Worm (Caenorhabditis elegans): ENCODE results near the gene zig-3.

Gene zig-3

ce11 chrX:7898131-7898530, 32.4 kb upstream of the zig-3 start:
- TF ChIP-seq T23F11.4 (GFP tag; optimal IDR thresholded peaks at IDR 0.05): no peak
- no peak for TF ChIP-seq ets-4 (tag; optimal IDR thresholded peaks at IDR 0.05)
- TF ChIP-seq sox-4 (tag; optimal IDR thresholded peaks at IDR 0.05): no peak
- TF ChIP-seq nhr-11 (tag; optimal IDR thresholded peaks at IDR 0.05): no peak
- TF ChIP-seq pqm-1 (tag; optimal IDR thresholded peaks at IDR 0.05): no peak
- TF ChIP-seq hlh-8 (tag; optimal IDR thresholded peaks at IDR 0.05): no peak
- no peak for TF ChIP-seq hlh-6 (tag; optimal IDR thresholded peaks at IDR 0.05)
- no peak for TF ChIP-seq mec-3 (tag; optimal IDR thresholded peaks at IDR 0.05; ENCODE audit: borderline replicate concordance)
- TF ChIP-seq elt-4 (tag; optimal IDR thresholded peaks at IDR 0.05): no peak
- TF ChIP-seq ceh-19 (GFP tag; optimal IDR thresholded peaks at IDR 0.05): no peak
- TF ChIP-seq lin-11 (tag; optimal IDR thresholded peaks at IDR 0.05): no peak
- TF ChIP-seq lim-6 (tag; optimal IDR thresholded peaks at IDR 0.05): no peak
- no peak for TF ChIP-seq zip-5 (tag; optimal IDR thresholded peaks at IDR 0.05)
- no peak for TF ChIP-seq gmeb-2 (tag; optimal IDR thresholded peaks at IDR 0.05)
- no peak for TF ChIP-seq sdc-2 (tag; optimal IDR thresholded peaks at IDR 0.05)
- TF ChIP-seq ama-1 (optimal IDR thresholded peaks at IDR 0.05): no peak
- TF ChIP-seq ceh-48 (tag; optimal IDR thresholded peaks at IDR 0.05): no peak

ce11 chrX:7900180-7900579, 30.4 kb upstream of the zig-3 start:
- TF ChIP-seq ets-4 (tag; optimal IDR thresholded peaks at IDR 0.05) (no peak), ceh-31 (tag; optimal IDR thresholded peaks at IDR 0.05) (no peak), zip-5 (tag; optimal IDR thresholded peaks at IDR 0.05) (no peak), hlh-6 (tag; optimal IDR thresholded peaks at IDR 0.05) (no peak), madf-2 (tag; optimal IDR thresholded peaks at IDR 0.05) (no peak), ztf-16 (tag; optimal IDR thresholded peaks at IDR 0.05) (no peak), lin-11 (tag; optimal IDR thresholded peaks at IDR 0.05) (no peak), unc-42 (tag; optimal IDR thresholded peaks at IDR 0.05) (no peak), ceh-34 (tag; optimal IDR thresholded peaks at IDR 0.05) (no peak), ama-1 (optimal IDR thresholded peaks at IDR 0.05) (no peak), unc-55 (GFP tag; optimal IDR thresholded peaks at IDR 0.05) (no peak)

- TF ChIP-seq elt-2 (tag; optimal IDR thresholded peaks at IDR 0.05) (peak; percentile 7), ahr-1 (tag; optimal IDR thresholded peaks at IDR 0.05) (no peak)
Measured at ce11 chrX:7901840-7902239, 28.7 kb upstream of the zig-3 start.

ce11 chrX:7902976-7903375, 27.6 kb upstream of the zig-3 start, which contains the start of gene C39D10.11:
C39D10.11 (plus strand) TSS chrX:7903276.
- TF ChIP-seq ets-4 (tag; optimal IDR thresholded peaks at IDR 0.05) (no peak), nhr-11 (tag; optimal IDR thresholded peaks at IDR 0.05) (no peak), ztf-16 (tag; optimal IDR thresholded peaks at IDR 0.05) (no peak), elt-4 (tag; optimal IDR thresholded peaks at IDR 0.05) (no peak)

ce11 chrX:7906430-7907014, 24.0 kb upstream of the zig-3 start, which contains the start of gene C39D10.1:
C39D10.1 (plus strand) TSS chrX:7906964.
- TF ChIP-seq ceh-6 (GFP tag; optimal IDR thresholded peaks at IDR 0.05) (no peak), ceh-22 (tag; optimal IDR thresholded peaks at IDR 0.05) (no peak), unc-55 (GFP tag; optimal IDR thresholded peaks at IDR 0.05) (no peak), hlh-13 (GFP tag; optimal IDR thresholded peaks at IDR 0.05) (no peak), ztf-16 (tag; optimal IDR thresholded peaks at IDR 0.05) (no peak), ceh-18 (tag; optimal IDR thresholded peaks at IDR 0.05) (no peak), T23F11.4 (GFP tag; optimal IDR thresholded peaks at IDR 0.05) (no peak), nfya-1 (tag; optimal IDR thresholded peaks at IDR 0.05) (no peak), elt-4 (tag; optimal IDR thresholded peaks at IDR 0.05) (no peak), pros-1 (tag; optimal IDR thresholded peaks at IDR 0.05) (no peak), ceh-2 (tag; optimal IDR thresholded peaks at IDR 0.05) (no peak), fkh-10 (GFP tag; optimal IDR thresholded peaks at IDR 0.05) (no peak)

- TF ChIP-seq T23F11.4 (GFP tag; optimal IDR thresholded peaks at IDR 0.05) (no peak), nhr-11 (tag; optimal IDR thresholded peaks at IDR 0.05) (no peak), pax-1 (tag; optimal IDR thresholded peaks at IDR 0.05) (no peak), ets-4 (tag; optimal IDR thresholded peaks at IDR 0.05) (no peak), hlh-30 (tag; optimal IDR thresholded peaks at IDR 0.05; ENCODE audit: insufficient read depth) (no peak), ceh-2 (tag; optimal IDR thresholded peaks at IDR 0.05) (no peak), ceh-6 (GFP tag; optimal IDR thresholded peaks at IDR 0.05) (no peak), madf-2 (tag; optimal IDR thresholded peaks at IDR 0.05) (no peak), unc-42 (tag; optimal IDR thresholded peaks at IDR 0.05) (no peak), pag-3 (tag; optimal IDR thresholded peaks at IDR 0.05; ENCODE audit: borderline replicate concordance) (no peak), ztf-16 (tag; optimal IDR thresholded peaks at IDR 0.05) (no peak), dve-1 (tag; optimal IDR thresholded peaks at IDR 0.05) (no peak), rnt-1 (tag; optimal IDR thresholded peaks at IDR 0.05) (no peak), sdc-2 (tag; optimal IDR thresholded peaks at IDR 0.05) (no peak), mec-3 (tag; optimal IDR thresholded peaks at IDR 0.05; ENCODE audit: borderline replicate concordance) (no peak)
Measured at ce11 chrX:7913830-7914229, 16.7 kb upstream of the zig-3 start, which contains the start of gene C39D10.7. C39D10.7 (minus strand) TSS chrX:7913930.

All from whole organism, late embryonic.